Fruit fly (Drosophila melanogaster): ENCODE measurements around the gene tgo.

Gene tgo

DNA sequence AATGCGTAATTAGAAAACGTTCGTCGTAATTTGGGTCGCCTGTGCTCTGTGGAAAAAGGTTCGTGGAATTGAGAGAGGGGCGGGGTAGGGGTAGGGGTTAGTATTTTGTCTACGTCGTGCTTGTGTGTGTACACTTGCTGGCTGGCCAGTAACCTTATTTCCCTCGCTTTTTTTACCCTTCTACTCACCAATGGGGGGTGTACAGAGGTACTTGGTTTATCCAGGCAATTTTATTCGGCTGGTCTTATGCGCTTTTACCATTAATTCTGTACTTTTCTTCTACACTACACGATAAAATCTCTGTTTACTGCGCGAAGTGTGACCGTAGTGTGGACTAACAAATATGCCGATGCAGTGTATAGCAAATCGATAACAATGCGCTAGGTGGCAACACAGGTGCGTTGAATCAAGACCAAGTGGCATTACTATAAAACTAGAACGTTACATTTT lies at the start of gene tgo:
Gene tgo, minus strand, starts transcription at position 334 of the 450 bp plus-strand sequence.
- peak; percentile 41 for TF ChIP-seq noc (tag; optimal IDR thresholded peaks at IDR 0.05)

DNA sequence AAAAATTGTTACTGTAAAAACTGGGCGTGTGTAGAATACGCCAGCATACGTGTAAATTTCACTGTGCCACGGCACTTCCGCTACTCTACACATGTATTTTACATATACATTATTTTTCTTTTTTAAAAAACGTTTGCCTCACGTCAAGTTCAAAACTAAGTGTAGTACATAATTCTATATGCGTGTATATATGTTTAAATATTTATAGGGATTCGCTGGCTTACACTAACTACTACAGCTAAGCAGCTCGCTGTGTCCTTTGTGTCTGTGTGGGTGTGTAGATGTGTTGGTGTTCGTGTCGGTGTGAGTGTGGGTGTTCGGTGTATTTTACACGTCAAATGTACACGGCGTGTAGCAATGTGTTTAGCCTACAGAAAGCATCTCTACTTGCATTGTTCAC lies 48.6 kb upstream of the tgo start:
- no peak for TF ChIP-seq noc (tag; optimal IDR thresholded peaks at IDR 0.05)

DNA sequence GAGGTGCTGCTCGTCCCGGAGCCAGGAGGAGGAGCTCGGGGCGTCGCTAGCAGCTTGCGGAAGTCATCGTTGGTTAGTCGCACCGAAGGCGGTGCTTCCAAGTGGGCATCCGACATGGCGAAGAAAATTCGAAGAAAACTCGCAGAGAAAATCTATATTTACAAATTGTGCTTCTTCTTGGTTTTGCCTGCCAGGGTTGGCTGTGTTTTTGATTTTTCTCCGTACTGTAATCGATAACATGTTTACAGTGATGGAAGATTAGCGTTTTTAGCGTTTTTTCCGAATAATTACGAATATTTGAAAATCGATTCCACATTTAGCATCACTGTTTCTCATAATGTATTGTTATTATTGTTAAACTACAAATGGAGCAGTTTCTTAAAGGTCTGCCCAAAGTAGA lies 45.1 kb upstream of the tgo start, which contains the start of the genes beag and Ada:
Gene beag, minus strand, starts transcription at position 205 of the 400 bp plus-strand sequence.
Gene Ada, plus strand, starts transcription at position 310 of the 400 bp plus-strand sequence.
- no peak for TF ChIP-seq noc (tag; optimal IDR thresholded peaks at IDR 0.05)

DNA sequence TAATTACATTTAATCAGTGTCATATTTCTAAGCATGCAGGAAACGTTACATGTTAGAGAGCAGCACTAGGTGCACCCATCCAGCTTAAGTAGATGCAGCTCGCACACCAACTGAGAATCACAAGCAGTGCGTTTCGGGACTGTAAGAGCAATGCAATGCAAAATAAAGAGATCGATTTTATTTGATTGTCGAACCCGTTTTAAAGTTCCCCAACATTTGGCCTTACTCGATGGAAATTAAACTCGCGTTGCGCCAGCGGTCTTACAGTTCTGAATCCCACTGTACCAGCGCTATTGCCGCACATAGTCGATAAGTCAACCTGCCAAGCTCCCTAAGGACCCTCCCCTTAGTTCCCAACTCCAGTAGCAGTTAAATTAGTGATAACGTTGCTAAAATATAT lies 42.9 kb upstream of the tgo start:
- no peak for TF ChIP-seq noc (tag; optimal IDR thresholded peaks at IDR 0.05)

DNA sequence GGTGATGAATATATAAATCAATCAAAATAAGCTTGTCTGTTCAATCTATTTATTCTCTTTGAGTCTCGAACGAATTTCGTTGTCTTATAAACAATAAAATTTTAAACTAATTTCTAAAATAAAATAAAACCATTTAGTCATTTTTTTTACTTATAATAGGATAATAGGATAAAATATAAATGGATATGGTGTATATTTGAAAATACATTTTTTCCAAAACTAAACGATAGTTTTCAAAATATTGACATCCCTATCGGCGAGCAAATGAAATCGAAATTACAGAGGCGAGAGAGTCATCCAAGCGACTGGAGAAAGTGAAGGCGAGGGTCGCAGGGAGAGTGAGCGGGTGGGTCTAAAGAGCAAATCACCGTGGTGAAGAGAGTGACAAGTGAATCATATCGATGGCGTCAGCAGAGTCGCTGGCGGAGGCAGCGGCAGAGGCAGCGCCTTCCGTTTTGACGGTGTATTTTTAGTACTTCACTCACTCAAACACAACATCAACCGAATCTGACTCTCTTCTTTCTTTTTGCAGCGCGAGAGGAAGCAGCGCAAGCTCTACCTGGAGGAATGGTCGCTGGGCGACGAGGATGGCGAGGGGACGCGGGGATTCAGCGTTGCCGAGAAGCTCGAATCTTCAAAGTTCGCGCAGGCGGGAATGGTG lies 37.7 kb upstream of the tgo start:
- peak; percentile 100 for TF ChIP-seq noc (tag; optimal IDR thresholded peaks at IDR 0.05)

DNA sequence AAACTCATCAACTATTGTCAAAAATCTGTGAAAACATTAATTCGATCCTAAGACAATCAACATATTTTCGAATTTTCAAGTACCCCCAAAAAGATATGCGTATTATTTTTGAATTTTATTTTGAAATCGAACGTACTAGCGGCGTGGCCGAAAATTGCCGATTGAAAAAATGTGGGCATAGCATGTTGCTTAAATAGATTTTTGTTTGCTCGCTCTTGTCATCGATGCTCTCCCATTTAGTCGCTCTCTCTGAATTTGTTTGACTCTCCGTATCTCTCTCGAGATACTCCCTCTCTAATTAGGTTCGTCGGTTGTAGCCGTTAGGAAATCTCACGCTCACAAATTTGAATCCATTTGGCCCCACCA lies 37.2 kb upstream of the tgo start:
- no peak for TF ChIP-seq noc (tag; optimal IDR thresholded peaks at IDR 0.05)

DNA sequence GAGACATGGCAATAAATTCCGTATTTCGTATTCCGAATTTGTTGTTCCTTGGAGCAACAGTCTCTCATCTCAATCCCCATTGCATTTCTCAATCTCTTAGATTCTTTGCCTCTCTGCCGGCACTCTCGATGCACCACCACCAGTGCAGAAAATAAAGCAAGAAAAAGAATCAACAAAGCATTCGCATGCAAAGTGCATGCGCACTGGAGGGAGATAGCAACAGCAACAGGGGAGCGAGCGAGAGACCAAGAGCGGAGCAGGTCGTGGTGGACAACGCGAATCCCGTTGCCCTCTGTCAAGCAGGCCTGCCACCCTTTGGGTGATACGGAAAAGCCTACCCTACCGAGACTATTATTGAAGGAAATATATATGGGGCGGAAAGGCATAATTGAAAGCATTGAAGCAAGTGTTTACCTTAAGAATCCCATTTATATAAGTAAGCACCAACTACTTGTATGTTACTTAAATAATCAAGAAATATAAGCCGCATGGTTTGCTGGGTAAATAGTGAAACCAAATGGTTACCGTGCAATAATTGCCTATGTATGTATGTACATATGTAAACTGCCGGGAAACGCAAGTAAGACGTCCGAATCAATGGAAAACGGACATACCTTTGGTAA lies 36.7 kb upstream of the tgo start:
- TF ChIP-seq noc (tag; optimal IDR thresholded peaks at IDR 0.05), result no peak

DNA sequence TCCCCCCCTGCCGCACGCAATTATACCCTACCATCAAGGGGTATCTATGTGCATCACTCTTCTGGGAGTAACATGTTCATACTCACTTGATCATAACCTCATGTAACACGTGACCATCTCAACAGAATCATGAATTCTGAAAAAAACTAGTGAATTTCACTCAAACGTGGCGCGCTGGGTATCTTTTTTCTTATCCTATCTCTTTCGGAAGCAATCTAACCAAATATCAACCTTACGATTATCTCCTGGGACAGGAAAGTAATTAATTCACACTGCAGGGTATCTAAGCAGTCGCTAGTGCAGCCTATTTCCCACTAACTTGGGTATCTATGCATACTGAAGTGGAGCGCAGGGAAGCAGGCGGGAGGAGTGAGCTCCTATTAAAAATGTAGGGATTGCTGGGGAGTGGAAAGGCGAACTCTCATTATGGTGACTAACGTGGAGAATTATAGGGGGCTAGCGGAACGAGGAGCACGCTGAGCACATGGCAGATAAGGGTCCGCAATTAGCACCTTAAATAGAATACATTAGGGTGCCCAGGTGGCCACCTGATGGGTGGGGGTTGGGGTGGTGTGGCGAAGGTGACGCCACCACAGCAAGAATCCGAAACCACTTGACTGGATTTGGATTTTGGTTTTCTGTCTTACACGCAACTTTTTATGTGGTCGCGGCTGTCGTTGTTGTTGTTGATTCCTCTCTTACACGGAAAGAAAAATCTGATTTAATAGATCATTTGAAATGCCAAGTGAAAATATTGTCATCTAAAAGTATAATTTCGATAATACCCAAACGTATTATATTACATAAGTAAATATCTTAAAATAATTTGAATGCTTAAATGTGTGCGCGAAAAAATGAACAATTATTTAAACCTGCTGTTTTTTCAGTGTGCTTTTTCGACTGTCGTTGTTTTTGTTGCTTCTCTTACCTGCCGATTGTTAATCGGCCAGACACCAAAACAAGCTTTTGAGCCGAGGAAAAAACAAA lies 35.6 kb upstream of the tgo start:
- TF ChIP-seq noc (tag; optimal IDR thresholded peaks at IDR 0.05), result peak; percentile 95

DNA sequence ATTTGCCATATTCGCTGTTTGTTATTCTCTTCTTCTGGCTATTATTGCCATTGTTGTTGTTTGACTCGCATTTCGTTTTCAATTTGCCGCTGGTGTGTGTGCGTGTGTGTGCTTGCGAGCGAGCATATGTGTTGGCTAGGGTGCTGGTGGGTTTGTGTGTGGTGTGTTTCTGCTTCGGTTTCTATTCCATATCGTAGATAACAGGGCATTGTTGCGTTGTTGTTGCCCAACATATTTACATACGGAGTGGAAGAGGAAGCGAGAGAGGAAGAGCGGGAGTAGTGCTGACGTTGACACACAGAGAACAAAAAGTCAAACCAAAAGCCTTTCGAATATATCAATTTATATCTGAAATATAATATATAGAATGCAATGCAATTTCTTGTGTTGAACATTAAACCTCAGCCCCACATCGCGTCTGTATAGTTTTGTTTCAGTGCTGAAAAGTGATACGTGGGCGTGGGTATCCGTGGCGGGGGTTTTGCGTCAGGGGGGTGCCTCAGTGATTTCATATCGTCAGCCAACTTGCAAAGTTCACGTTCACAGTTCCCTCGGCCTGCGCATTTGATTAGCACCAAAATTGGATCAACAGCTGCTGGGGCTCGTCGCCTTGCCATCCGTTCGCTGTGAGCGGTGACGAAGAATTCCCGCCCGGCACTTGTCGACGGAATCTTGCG lies 34.8 kb upstream of the tgo start:
- no peak for TF ChIP-seq noc (tag; optimal IDR thresholded peaks at IDR 0.05)

DNA sequence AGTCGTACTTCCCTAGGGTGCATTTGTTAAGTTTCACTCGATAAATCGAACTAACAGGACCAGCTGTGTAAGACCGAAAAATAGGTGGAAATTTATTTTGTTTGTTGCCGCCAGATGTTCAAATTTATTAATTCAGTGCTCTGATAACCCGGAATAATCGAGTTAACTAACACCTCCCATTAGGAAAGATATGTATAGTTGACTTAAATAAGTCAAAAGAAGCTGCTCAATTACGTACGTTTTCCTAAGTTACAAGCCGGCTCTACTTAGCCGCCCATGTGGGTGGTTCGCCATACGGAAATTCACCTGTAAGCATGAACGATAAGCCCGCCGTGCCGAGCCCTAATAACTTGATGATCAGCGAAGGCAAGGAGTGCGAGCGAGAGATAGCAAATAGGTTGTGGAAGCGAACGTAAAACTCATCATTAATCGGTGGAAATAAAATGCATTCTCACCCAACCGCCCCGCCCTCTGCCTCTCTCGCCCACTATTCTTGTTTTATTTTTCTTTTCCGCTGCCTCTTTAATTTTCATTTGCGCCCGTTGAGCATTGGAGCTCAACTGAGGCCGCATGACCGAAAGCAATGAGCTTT lies 34.1 kb upstream of the tgo start:
- TF ChIP-seq noc (tag; optimal IDR thresholded peaks at IDR 0.05), result peak; percentile 83

DNA sequence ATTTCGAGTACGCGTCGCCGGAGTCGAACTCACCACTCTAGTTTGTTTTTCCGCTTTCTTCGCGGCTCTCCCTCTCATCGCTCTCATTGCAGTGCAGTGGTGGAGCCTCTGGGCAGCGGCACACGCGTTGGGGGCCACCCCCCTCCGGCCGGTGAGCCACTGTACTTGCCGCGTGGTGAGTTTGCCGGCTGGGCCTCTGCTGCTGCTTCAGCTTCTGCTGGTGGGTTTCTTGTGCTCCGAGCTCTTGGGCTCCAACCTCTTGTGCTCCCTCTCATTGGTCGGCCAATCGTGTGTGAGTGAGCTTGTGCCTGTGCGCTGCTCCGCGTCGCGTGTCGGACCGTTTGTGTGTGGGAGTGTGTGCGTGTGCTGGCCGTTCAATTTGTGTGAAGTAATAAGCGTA lies 33.2 kb upstream of the tgo start:
- TF ChIP-seq noc (tag; optimal IDR thresholded peaks at IDR 0.05), result peak; percentile 47

DNA sequence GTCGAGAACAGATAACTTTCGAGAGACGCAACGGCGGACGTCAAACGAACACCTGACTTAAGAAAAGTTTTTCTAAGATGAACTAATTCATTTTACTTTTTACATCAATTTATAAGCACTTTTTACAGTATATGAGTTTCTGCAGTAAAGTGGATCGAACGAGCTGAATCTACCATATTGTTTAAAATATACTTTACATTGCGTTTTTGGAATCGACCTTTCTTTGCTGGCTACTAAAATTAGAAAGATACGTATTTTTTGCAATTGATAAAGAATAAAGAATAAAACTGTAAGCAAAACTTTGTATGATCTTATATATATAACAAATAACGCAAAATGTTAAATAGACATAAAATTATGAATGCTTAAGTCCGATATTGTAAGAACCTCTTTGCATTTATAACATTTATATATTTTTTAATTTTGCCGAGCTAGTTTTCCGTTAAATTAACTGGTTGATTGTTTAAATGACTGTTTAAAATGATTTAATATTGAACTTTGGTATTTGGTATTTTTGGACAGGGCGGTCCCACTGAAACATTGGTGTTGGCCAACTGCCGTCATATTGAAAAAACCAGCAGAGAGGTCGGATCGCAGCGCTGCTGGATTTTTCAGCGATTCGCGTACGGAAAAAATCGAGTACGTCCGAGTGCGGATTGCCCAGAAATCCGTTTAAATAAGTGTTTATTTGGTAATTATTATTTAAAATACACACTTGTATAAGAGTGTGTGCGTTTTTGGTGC lies 32.3 kb upstream of the tgo start, which contains the start of gene Kdm2:
Gene Kdm2, plus strand, starts transcription at position 559 of the 744 bp plus-strand sequence.
- TF ChIP-seq noc (tag; optimal IDR thresholded peaks at IDR 0.05), result no peak

DNA sequence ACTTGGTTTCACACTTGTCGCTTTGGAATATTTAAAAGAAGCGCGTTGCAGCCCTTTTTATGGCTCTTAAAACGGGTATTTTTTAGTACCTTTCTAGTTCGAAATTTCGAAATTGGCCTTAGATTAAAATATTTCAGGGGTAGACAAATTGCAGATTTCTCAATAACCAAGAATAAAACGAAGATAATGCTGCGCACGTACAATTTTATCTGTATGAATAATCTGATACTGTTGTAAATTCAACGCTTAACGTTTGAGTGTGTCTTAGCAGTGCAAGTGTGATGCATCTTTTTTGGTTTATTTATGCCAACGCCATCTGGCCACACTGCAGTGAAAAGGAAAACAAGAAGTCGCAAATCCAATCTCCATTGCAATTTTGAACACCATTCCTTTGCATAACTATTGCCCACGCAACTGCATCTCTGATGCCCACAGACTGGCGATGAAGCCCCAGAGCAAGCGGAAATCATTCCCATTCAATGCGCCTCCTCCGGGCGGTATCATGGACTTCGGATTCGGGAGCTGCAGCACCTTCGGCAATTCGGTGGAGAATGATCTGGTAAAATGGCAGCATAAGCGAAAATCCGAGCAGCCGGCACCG lies 30.8 kb upstream of the tgo start, which contains the start of gene Nmdmc:
Gene Nmdmc, minus strand, starts transcription at position 37 of the 601 bp plus-strand sequence.
- TF ChIP-seq noc (tag; optimal IDR thresholded peaks at IDR 0.05), result no peak
